Fruit fly (Drosophila melanogaster): Measurements from ENCODE around the gene CG3036.

DNA sequence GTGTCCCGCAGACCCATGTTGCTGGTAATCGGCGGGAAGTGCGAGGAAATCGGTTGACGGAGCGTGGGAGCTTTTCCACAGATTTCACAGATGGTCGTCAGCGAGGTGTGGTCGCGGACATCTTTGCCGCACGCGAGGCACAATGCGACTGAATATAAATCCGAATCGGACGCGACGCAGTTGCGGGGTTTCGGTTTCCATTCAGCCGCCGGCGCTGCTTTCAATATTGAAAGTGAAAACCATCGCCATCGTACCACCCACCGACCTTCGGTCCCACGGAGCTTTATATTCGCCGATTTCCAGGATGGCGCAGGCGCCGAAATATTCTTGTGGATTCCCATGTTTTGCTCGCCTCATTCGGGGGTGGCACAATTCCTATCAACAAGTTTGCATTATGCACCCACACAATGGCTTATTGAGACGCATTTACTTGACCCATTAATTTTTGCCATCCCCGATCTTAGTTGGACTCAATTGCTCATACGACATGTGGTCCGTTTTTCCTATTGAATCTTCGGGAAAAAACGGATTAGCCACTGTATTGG lies 44.5 kb downstream of the CG3036 start, which contains the start of gene hoe2:
- TF ChIP-seq CG8478 (optimal IDR thresholded peaks at IDR 0.05): no peak
- TF ChIP-seq CTCF (optimal IDR thresholded peaks at IDR 0.05): no peak

Data from S2 (cell line).